Fruit fly (Drosophila melanogaster) whole organism, embryonic: Measurements from ENCODE around the gene TwdlE.

Experiments used
- Fer2 ChIP-seq: fragments of 200-800 bp; sonication (Bioruptor generic); optimal IDR thresholded peaks from 2 replicates; lab custom pipeline; 2018; ENCODE audit warnings: missing biosample characterization, mild to moderate bottlenecking, missing genetic modification characterization, moderate library complexity
- Sry-δ ChIP-seq: fragments of 200-800 bp; sonication (Bioruptor generic); optimal IDR thresholded peaks from 2 replicates; lab custom pipeline; 2016; ENCODE audit warnings: missing biosample characterization, missing genetic modification characterization
- ems ChIP-seq: fragments of 200-800 bp; sonication (Bioruptor generic); optimal IDR thresholded peaks from 3 replicates; lab custom pipeline; 2016; ENCODE audit warnings: missing biosample characterization, missing genetic modification characterization
- schlank ChIP-seq: fragments of 200-800 bp; sonication (Bioruptor generic); optimal IDR thresholded peaks from 2 replicates; lab custom pipeline; 2018; ENCODE audit warnings: missing biosample characterization, mild to moderate bottlenecking, missing genetic modification characterization

DNA sequence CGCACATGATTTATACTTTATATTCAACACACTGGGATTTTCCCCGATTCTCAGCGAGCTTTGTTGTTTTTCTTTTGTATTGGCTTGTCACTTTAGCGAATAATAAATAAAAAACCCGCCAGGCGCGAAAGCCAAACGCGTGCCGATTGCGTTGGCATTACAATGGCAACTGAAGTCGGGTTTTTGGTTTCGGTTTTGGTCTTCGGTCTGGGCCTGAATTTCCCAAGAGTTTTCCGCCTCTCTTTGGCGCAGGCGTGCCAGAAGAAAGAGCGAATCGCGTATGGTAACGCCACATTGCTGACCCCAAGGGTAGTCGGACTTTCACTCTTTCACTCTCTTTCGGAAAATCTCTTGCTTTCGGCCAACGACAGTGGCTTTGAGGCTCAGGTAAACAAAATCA lies 5.5 kb downstream of the TwdlE start, which contains the start of gene CG14535:
- TF ChIP-seq schlank (tag; lab: Kevin White, UChicago) (no peak), Sry-δ (GFP tag; lab: Kevin White, UChicago) (no peak), Fer2 (tag; lab: Kevin White, UChicago) (no peak), ems (GFP tag; lab: Kevin White, UChicago) (no peak)
